Fruit fly (Drosophila melanogaster) whole organism, embryonic: ENCODE measurements around the gene Spt7.

Experiments used
- Aef1 ChIP-seq: fragments of 200-800 bp; sonication (Bioruptor generic); IDR thresholded peaks from 3 replicates; pipeline ENCODE4 v1.3.6; 2022; ENCODE audit warnings: missing biosample characterization, missing genetic modification characterization
- B-H2 ChIP-seq: fragments of 200-800 bp; sonication (Bioruptor generic); optimal IDR thresholded peaks from 2 replicates; lab custom pipeline; 2018; ENCODE audit warnings: missing biosample characterization, mild to moderate bottlenecking, missing genetic modification characterization
- BtbVII ChIP-seq: fragments of 200-800 bp; sonication (Bioruptor generic); optimal IDR thresholded peaks from 3 replicates; lab custom pipeline; 2017; ENCODE audit warnings: missing biosample characterization, mild to moderate bottlenecking, missing genetic modification characterization
- CG10209 ChIP-seq: fragments of 200-800 bp; sonication (Bioruptor generic); optimal IDR thresholded peaks from 3 replicates; lab custom pipeline; 2017; ENCODE audit warnings: missing biosample characterization, mild to moderate bottlenecking, missing genetic modification characterization, missing genetic modification reagents
- CG10565 ChIP-seq: fragments of 200-800 bp; sonication (Bioruptor generic); optimal IDR thresholded peaks from 3 replicates; lab custom pipeline; 2016; ENCODE audit warnings: missing biosample characterization, mild to moderate bottlenecking, missing genetic modification characterization
- CG11456 ChIP-seq: fragments of 200-800 bp; sonication (Bioruptor generic); IDR thresholded peaks from 3 replicates; pipeline ENCODE4 v1.3.6; 2022; ENCODE audit warnings: missing biosample characterization, missing genetic modification characterization
- CG13287 ChIP-seq: fragments of 200-800 bp; sonication (Bioruptor generic); IDR thresholded peaks from 2 replicates; pipeline ENCODE4 v1.3.6; 2022; ENCODE audit warnings: missing biosample characterization, missing genetic modification characterization; ENCODE audit not compliant: partially characterized antibody
- CG14710 ChIP-seq: fragments of 200-800 bp; sonication (Bioruptor generic); optimal IDR thresholded peaks from 3 replicates; lab custom pipeline; 2019; ENCODE audit warnings: missing biosample characterization, mild to moderate bottlenecking, missing genetic modification characterization, moderate library complexity
- CG15514 ChIP-seq: fragments of 200-800 bp; sonication (Bioruptor generic); optimal IDR thresholded peaks from 3 replicates; lab custom pipeline; 2017; ENCODE audit warnings: missing biosample characterization, missing genetic modification characterization, mild to moderate bottlenecking, moderate library complexity, missing genetic modification reagents
- CG16815 ChIP-seq: fragments of 200-800 bp; sonication (Bioruptor generic); optimal IDR thresholded peaks from 3 replicates; lab custom pipeline; 2017; ENCODE audit warnings: missing biosample characterization, mild to moderate bottlenecking, missing genetic modification characterization
- CG18764 ChIP-seq: fragments of 200-800 bp; sonication (Bioruptor generic); optimal IDR thresholded peaks from 3 replicates; lab custom pipeline; 2016; ENCODE audit warnings: missing biosample characterization, missing genetic modification characterization
- CG2129 ChIP-seq: fragments of 200-800 bp; sonication (Bioruptor generic); IDR thresholded peaks from 2 replicates; pipeline ENCODE4 v1.3.6; 2022; ENCODE audit warnings: missing biosample characterization, missing genetic modification characterization; ENCODE audit not compliant: partially characterized antibody
- CG3995 ChIP-seq: fragments of 200-800 bp; sonication (Bioruptor generic); optimal IDR thresholded peaks from 3 replicates; lab custom pipeline; 2016; ENCODE audit warnings: missing biosample characterization, missing genetic modification characterization
- CG4404 ChIP-seq: fragments of 200-800 bp; sonication (Bioruptor generic); IDR thresholded peaks from 2 replicates; pipeline ENCODE4 v1.3.6; 2022; ENCODE audit warnings: missing biosample characterization, missing genetic modification characterization
- CG6272 ChIP-seq: fragments of 200-800 bp; sonication (Bioruptor generic); IDR thresholded peaks from 2 replicates; pipeline ENCODE4 v1.3.6; 2022; ENCODE audit warnings: missing biosample characterization, missing genetic modification characterization
- CG6654 ChIP-seq: fragments of 200-800 bp; sonication (Bioruptor generic); optimal IDR thresholded peaks from 2 replicates; lab custom pipeline; 2017; ENCODE audit warnings: missing biosample characterization, mild to moderate bottlenecking, missing genetic modification characterization
- CG6813 ChIP-seq: fragments of 200-800 bp; sonication (Bioruptor generic); optimal IDR thresholded peaks from 2 replicates; lab custom pipeline; 2017; ENCODE audit warnings: missing biosample characterization, missing genetic modification characterization, mild to moderate bottlenecking, moderate library complexity, missing genetic modification reagents
- CG6854 ChIP-seq: fragments of 200-800 bp; sonication (Bioruptor generic); optimal IDR thresholded peaks from 3 replicates; lab custom pipeline; 2017; ENCODE audit warnings: missing biosample characterization, mild to moderate bottlenecking, missing genetic modification characterization
- CG7786 ChIP-seq: fragments of 200-800 bp; sonication (Bioruptor generic); optimal IDR thresholded peaks from 2 replicates; lab custom pipeline; 2016; ENCODE audit warnings: missing biosample characterization, missing genetic modification characterization
- CG9215 ChIP-seq: fragments of 200-800 bp; sonication (Bioruptor generic); IDR thresholded peaks from 2 replicates; pipeline ENCODE4 v1.3.6; 2022; ENCODE audit warnings: missing biosample characterization, missing genetic modification characterization
- CG9797 ChIP-seq: fragments of 200-800 bp; sonication (Bioruptor generic); optimal IDR thresholded peaks from 3 replicates; lab custom pipeline; 2018; ENCODE audit warnings: missing biosample characterization, mild to moderate bottlenecking, missing genetic modification characterization
- CTCF ChIP-seq: fragments of 200-800 bp; sonication (Bioruptor generic); optimal IDR thresholded peaks from 2 replicates; lab custom pipeline; 2017; ENCODE audit warnings: missing biosample characterization, mild to moderate bottlenecking, missing genetic modification characterization, moderate library complexity
- D ChIP-seq, 2 experiments: fragments of 200-800 bp in 1 of 2; fragments of >200 bp in 1 of 2; sonication (Bioruptor generic) in 1 of 2; optimal IDR thresholded peaks; 2 replicates in 1 of 2; 3 replicates in 1 of 2; lab custom pipeline; 2017; ENCODE audit warnings: mild to moderate bottlenecking in 1 of 2, missing biosample characterization in 1 of 2, missing genetic modification characterization in 1 of 2, missing genetic modification reagents in 1 of 2
- D19B ChIP-seq: fragments of 200-800 bp; sonication (Bioruptor generic); optimal IDR thresholded peaks from 2 replicates; lab custom pipeline; 2017; ENCODE audit warnings: missing biosample characterization, mild to moderate bottlenecking, missing genetic modification characterization
- Dad ChIP-seq: fragments of 200-800 bp; sonication (Bioruptor generic); optimal IDR thresholded peaks from 3 replicates; lab custom pipeline; 2016; ENCODE audit warnings: missing biosample characterization, missing genetic modification characterization
- Dip2 ChIP-seq: fragments of 200-800 bp; sonication (Bioruptor generic); IDR thresholded peaks from 2 replicates; pipeline ENCODE4 v1.3.6; 2022; ENCODE audit warnings: missing biosample characterization, missing genetic modification characterization
- H2.0 ChIP-seq: fragments of 200-800 bp; sonication (Bioruptor generic); IDR thresholded peaks from 2 replicates; pipeline ENCODE4 v1.3.6; 2022; ENCODE audit warnings: missing biosample characterization, missing genetic modification characterization
- Hr39 ChIP-seq: fragments of >200 bp; optimal IDR thresholded peaks from 2 replicates; lab custom pipeline; 2017
- Hsf ChIP-seq: fragments of 200-800 bp; sonication (Bioruptor generic); optimal IDR thresholded peaks from 3 replicates; lab custom pipeline; 2016; ENCODE audit warnings: missing biosample characterization, missing genetic modification characterization
- MBD-R2 ChIP-seq: fragments of 200-800 bp; sonication (Bioruptor generic); IDR thresholded peaks from 2 replicates; pipeline ENCODE4 v1.3.6; 2022; ENCODE audit warnings: missing biosample characterization, missing genetic modification characterization
- MESR4 ChIP-seq: fragments of 200-800 bp; sonication (Bioruptor generic); optimal IDR thresholded peaks from 2 replicates; lab custom pipeline; 2018; ENCODE audit warnings: missing biosample characterization, mild to moderate bottlenecking, missing genetic modification characterization, moderate library complexity
- Mes4 ChIP-seq: fragments of 200-800 bp; sonication (Bioruptor generic); optimal IDR thresholded peaks from 2 replicates; lab custom pipeline; 2016; ENCODE audit warnings: missing biosample characterization, missing genetic modification characterization
- PHDP ChIP-seq: fragments of 200-800 bp; sonication (Bioruptor generic); optimal IDR thresholded peaks from 3 replicates; lab custom pipeline; 2018; ENCODE audit warnings: missing biosample characterization, mild to moderate bottlenecking, missing genetic modification characterization, moderate library complexity
- Scr ChIP-seq: fragments of 200-800 bp; sonication (Bioruptor generic); IDR thresholded peaks from 2 replicates; pipeline ENCODE4 v1.3.6; 2022; ENCODE audit warnings: missing biosample characterization, missing genetic modification characterization; ENCODE audit not compliant: partially characterized antibody
- Six4 ChIP-seq: fragments of 200-800 bp; sonication (Bioruptor generic); optimal IDR thresholded peaks from 2 replicates; lab custom pipeline; 2016; ENCODE audit warnings: missing biosample characterization, missing genetic modification characterization
- Stat92E ChIP-seq, 3 experiments: fragments of >200 bp in 2 of 3; fragments of 200-800 bp in 1 of 3; sonication (Bioruptor generic) in 1 of 3; optimal IDR thresholded peaks; 2 replicates each; lab custom pipeline; 2017 to 2019; ENCODE audit warnings: missing biosample characterization in 3 of 3, missing genetic modification characterization in 3 of 3, mild to moderate bottlenecking in 1 of 3, moderate library complexity in 1 of 3
- bcd ChIP-seq: fragments of 200-800 bp; sonication (Bioruptor generic); optimal IDR thresholded peaks from 2 replicates; lab custom pipeline; 2017; ENCODE audit warnings: missing biosample characterization, mild to moderate bottlenecking, missing genetic modification characterization
- caup ChIP-seq: fragments of 200-800 bp; sonication (Bioruptor generic); optimal IDR thresholded peaks from 3 replicates; lab custom pipeline; 2017; ENCODE audit warnings: missing biosample characterization, mild to moderate bottlenecking, missing genetic modification characterization, moderate library complexity; ENCODE audit not compliant: severe bottlenecking
- chif ChIP-seq, 2 experiments: fragments of 200-800 bp; sonication (Bioruptor generic); optimal IDR thresholded peaks; 3 replicates each; lab custom pipeline; 2016; ENCODE audit warnings: missing biosample characterization in 2 of 2, missing genetic modification characterization in 2 of 2
- ci ChIP-seq: fragments of 200-800 bp; sonication (Bioruptor generic); IDR thresholded peaks from 3 replicates; pipeline ENCODE4 v1.3.6; 2022; ENCODE audit warnings: missing biosample characterization, missing genetic modification characterization
- exex ChIP-seq: fragments of 200-800 bp; sonication (Bioruptor generic); optimal IDR thresholded peaks from 4 replicates; lab custom pipeline; 2018; ENCODE audit warnings: missing biosample characterization, mild to moderate bottlenecking, missing genetic modification characterization, moderate library complexity
- ftz-f1 ChIP-seq: fragments of 200-800 bp; sonication (Bioruptor generic); optimal IDR thresholded peaks from 2 replicates; lab custom pipeline; 2016; ENCODE audit warnings: missing biosample characterization, missing genetic modification characterization
- fu2 ChIP-seq: fragments of 200-800 bp; sonication (Bioruptor generic); optimal IDR thresholded peaks from 2 replicates; lab custom pipeline; 2016; ENCODE audit warnings: missing biosample characterization, missing genetic modification characterization
- ham ChIP-seq: fragments of 200-800 bp; sonication (Bioruptor generic); IDR thresholded peaks from 2 replicates; pipeline ENCODE4 v1.3.6; 2022; ENCODE audit warnings: missing biosample characterization, missing genetic modification characterization
- her ChIP-seq: fragments of 200-800 bp; sonication (Bioruptor generic); optimal IDR thresholded peaks from 2 replicates; lab custom pipeline; 2016; ENCODE audit warnings: missing biosample characterization, missing genetic modification characterization
- kah ChIP-seq: fragments of 200-800 bp; sonication (Bioruptor generic); optimal IDR thresholded peaks from 2 replicates; lab custom pipeline; 2018; ENCODE audit warnings: missing biosample characterization, mild to moderate bottlenecking, missing genetic modification characterization
- mld ChIP-seq: fragments of 200-800 bp; sonication (Bioruptor generic); IDR thresholded peaks from 3 replicates; pipeline ENCODE4 v1.3.6; 2022; ENCODE audit warnings: missing biosample characterization, missing genetic modification characterization; ENCODE audit not compliant: partially characterized antibody
- pita ChIP-seq: fragments of 200-800 bp; sonication (Bioruptor generic); optimal IDR thresholded peaks from 2 replicates; lab custom pipeline; 2017; ENCODE audit warnings: missing biosample characterization, mild to moderate bottlenecking, missing genetic modification characterization
- pzg ChIP-seq: fragments of 200-800 bp; sonication (Bioruptor generic); optimal IDR thresholded peaks from 3 replicates; lab custom pipeline; 2018; ENCODE audit warnings: missing biosample characterization, mild to moderate bottlenecking, missing genetic modification characterization, moderate library complexity
- trem ChIP-seq: fragments of 200-800 bp; optimal IDR thresholded peaks from 3 replicates; lab custom pipeline; 2019; ENCODE audit warnings: missing biosample characterization, mild to moderate bottlenecking, missing genetic modification characterization, moderate library complexity
- trh ChIP-seq: fragments of 200-800 bp; sonication (Bioruptor generic); optimal IDR thresholded peaks from 2 replicates; lab custom pipeline; 2016; ENCODE audit warnings: missing biosample characterization, missing genetic modification characterization

Gene Spt7

DNA sequence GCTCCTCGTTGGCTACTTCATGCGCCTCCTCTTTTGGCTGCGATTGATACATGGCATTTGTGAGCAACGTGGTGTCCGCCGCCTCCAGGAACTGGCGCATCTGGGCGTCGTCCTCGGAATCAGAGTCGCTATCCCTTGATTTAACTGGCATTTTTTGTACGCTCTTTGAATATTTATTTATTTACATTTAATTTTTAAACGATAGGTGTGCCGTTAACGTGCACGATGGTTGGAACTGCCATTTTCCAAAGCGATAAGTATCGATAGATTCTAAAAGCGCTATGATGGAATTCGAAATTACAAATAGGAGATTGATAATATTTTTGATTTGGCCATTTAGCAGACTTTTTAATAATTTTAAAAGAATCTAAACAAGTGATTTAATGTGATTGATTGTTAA, 2.2 kb downstream of the Spt7 start, which contains the start of gene CG32554 (continued):
- TF ChIP-seq Dip2 (GFP tag; lab: Robert Waterston, UW) (no peak), caup (GFP tag; lab: Kevin White, UChicago) (no peak), CG9797 (GFP tag; lab: Kevin White, UChicago) (no peak), CG6272 (no peak), CTCF (GFP tag; lab: Kevin White, UChicago) (peak; percentile 35), Mes4 (GFP tag; lab: Kevin White, UChicago) (no peak), H2.0 (GFP tag; lab: Robert Waterston, UW) (no peak), CG3995 (GFP tag; lab: Kevin White, UChicago) (peak; percentile 68), Aef1 (no peak), CG6813 (GFP tag; lab: Kevin White, UChicago) (no peak), Hr39 (no peak), CG13287 (peak; percentile 96), kah (GFP tag; lab: Kevin White, UChicago) (no peak), CG11456 (GFP tag; lab: Robert Waterston, UW) (no peak), ftz-f1 (no peak), CG10209 (GFP tag; lab: Kevin White, UChicago) (no peak), bcd (GFP tag; lab: Kevin White, UChicago) (no peak), B-H2 (no peak), ham (GFP tag; lab: Robert Waterston, UW) (no peak), CG14710 (tag; lab: Kevin White, UChicago) (peak; percentile 39), CG18764 (GFP tag; lab: Kevin White, UChicago) (no peak), CG2129 (GFP tag; lab: Robert Waterston, UW) (peak; percentile 77), MESR4 (GFP tag; lab: Kevin White, UChicago) (peak; percentile 18), PHDP (tag; lab: Kevin White, UChicago) (no peak), Hsf (GFP tag; lab: Kevin White, UChicago) (no peak), CG15514 (GFP tag; lab: Kevin White, UChicago) (peak; percentile 48), CG6854 (GFP tag; lab: Kevin White, UChicago) (no peak), D (optimal IDR thresholded peaks at IDR 0.05; lab: Kevin White, UChicago) (no peak), D (GFP tag; optimal IDR thresholded peaks at IDR 0.05; lab: Kevin White, UChicago) (no peak), CG7786 (GFP tag; lab: Kevin White, UChicago) (no peak), CG9215 (GFP tag; lab: Robert Waterston, UW) (no peak), BtbVII (GFP tag; lab: Kevin White, UChicago) (no peak), fu2 (GFP tag; lab: Kevin White, UChicago) (no peak), pzg (GFP tag; lab: Kevin White, UChicago) (peak; percentile 48), Scr (GFP tag; lab: Robert Waterston, UW) (peak; percentile 90), trem (tag; lab: Kevin White, UChicago) (peak; percentile 95), CG10565 (GFP tag; lab: Kevin White, UChicago) (no peak), MBD-R2 (GFP tag; lab: Robert Waterston, UW) (peak; percentile 69), trh (no peak), Six4 (no peak), CG6654 (GFP tag; lab: Kevin White, UChicago) (no peak), exex (tag; lab: Kevin White, UChicago) (no peak), CG16815 (GFP tag; lab: Kevin White, UChicago) (no peak), CG4404 (GFP tag; lab: Robert Waterston, UW) (no peak), her (no peak), ci (GFP tag; lab: Robert Waterston, UW) (no peak), D19B (no peak), Stat92E (GFP tag; optimal IDR thresholded peaks at IDR 0.05; lab: Kevin White, UChicago) (no peak), pita (GFP tag; lab: Kevin White, UChicago) (no peak), mld (peak; percentile 78; the same call in 2 of the 3 replicates), chif (GFP tag; optimal IDR thresholded peaks at IDR 0.05; lab: Kevin White, UChicago) (no peak), Dad (GFP tag; lab: Kevin White, UChicago) (no peak)
